Worm (Caenorhabditis elegans): ENCODE data around the gene M01H9.4.

M01H9.4 gene

ce11 chrIV:4481298-4481697 lies 1.4 kb downstream of the M01H9.4 start:
- TF ChIP-seq mep-1 (tag; optimal IDR thresholded peaks at IDR 0.05): no peak
- TF ChIP-seq nhr-76 (tag; optimal IDR thresholded peaks at IDR 0.05): no peak
- TF ChIP-seq mls-2 (tag; optimal IDR thresholded peaks at IDR 0.05): no peak
- TF ChIP-seq nhr-28 (tag; optimal IDR thresholded peaks at IDR 0.05): no peak
- TF ChIP-seq bed-3 (GFP tag; optimal IDR thresholded peaks at IDR 0.05): no peak
- TF ChIP-seq ceh-83 (GFP tag; optimal IDR thresholded peaks at IDR 0.05): no peak
- no peak for TF ChIP-seq ces-1 (GFP tag; optimal IDR thresholded peaks at IDR 0.05)
- no peak for TF ChIP-seq elt-1 (tag; optimal IDR thresholded peaks at IDR 0.05; ENCODE audit: borderline replicate concordance, insufficient read depth)
- no peak for TF ChIP-seq ztf-11 (tag; optimal IDR thresholded peaks at IDR 0.05)
- no peak for TF ChIP-seq hlh-1 (tag; optimal IDR thresholded peaks at IDR 0.05)

- TF ChIP-seq mls-2 (tag; optimal IDR thresholded peaks at IDR 0.05) (no peak), nhr-28 (tag; optimal IDR thresholded peaks at IDR 0.05) (no peak), mep-1 (tag; optimal IDR thresholded peaks at IDR 0.05) (no peak), nhr-237 (tag; optimal IDR thresholded peaks at IDR 0.05) (no peak), ceh-83 (GFP tag; optimal IDR thresholded peaks at IDR 0.05) (no peak), lin-13 (tag; optimal IDR thresholded peaks at IDR 0.05) (no peak), hlh-1 (tag; optimal IDR thresholded peaks at IDR 0.05) (no peak), sptf-1 (tag; optimal IDR thresholded peaks at IDR 0.05) (no peak), snpc-4 (tag; optimal IDR thresholded peaks at IDR 0.05) (no peak)
Observed at ce11 chrIV:4480027-4480426, 2.7 kb downstream of the M01H9.4 start, which contains the start of gene M01H9.10. Gene M01H9.10, minus strand, starts transcription at chrIV:4480127.

- TF ChIP-seq mls-2 (tag; optimal IDR thresholded peaks at IDR 0.05): no peak
- TF ChIP-seq flh-1 (GFP tag; optimal IDR thresholded peaks at IDR 0.05): no peak
- no peak for TF ChIP-seq nhr-28 (tag; optimal IDR thresholded peaks at IDR 0.05)
- no peak for TF ChIP-seq blmp-1 (tag; optimal IDR thresholded peaks at IDR 0.05)
- no peak for TF ChIP-seq nhr-12 (tag; optimal IDR thresholded peaks at IDR 0.05)
- no peak for TF ChIP-seq lsy-2 (tag; optimal IDR thresholded peaks at IDR 0.05)
- TF ChIP-seq M03D4.4 (tag; optimal IDR thresholded peaks at IDR 0.05): no peak
- TF ChIP-seq hlh-1 (tag; optimal IDR thresholded peaks at IDR 0.05): no peak
- no peak for TF ChIP-seq lin-32 (GFP tag; optimal IDR thresholded peaks at IDR 0.05)
- no peak for TF ChIP-seq unc-39 (tag; optimal IDR thresholded peaks at IDR 0.05)
- no peak for TF ChIP-seq nhr-2 (tag; optimal IDR thresholded peaks at IDR 0.05)
- no peak for TF ChIP-seq unc-62 (GFP tag; optimal IDR thresholded peaks at IDR 0.05)
- no peak for TF ChIP-seq drap-1 (GFP tag; optimal IDR thresholded peaks at IDR 0.05)
- no peak for TF ChIP-seq elt-1 (tag; optimal IDR thresholded peaks at IDR 0.05; ENCODE audit: borderline replicate concordance, insufficient read depth)
- TF ChIP-seq mab-5 (tag; optimal IDR thresholded peaks at IDR 0.05): no peak
- TF ChIP-seq ztf-11 (tag; optimal IDR thresholded peaks at IDR 0.05): no peak
- TF ChIP-seq snpc-4 (tag; optimal IDR thresholded peaks at IDR 0.05): no peak
- TF ChIP-seq elt-3 (tag; optimal IDR thresholded peaks at IDR 0.05): no peak
Observed at ce11 chrIV:4478612-4479011, 4.1 kb downstream of the M01H9.4 start.

ce11 chrIV:4477009-4477471 lies 5.7 kb downstream of the M01H9.4 start, which contains the start of gene M01H9.3:
Gene M01H9.3, minus strand, starts transcription at chrIV:4477059.
- TF ChIP-seq ceh-83 (GFP tag; optimal IDR thresholded peaks at IDR 0.05) (no peak), mep-1 (tag; optimal IDR thresholded peaks at IDR 0.05) (peak; percentile 19), unc-120 (tag; optimal IDR thresholded peaks at IDR 0.05; ENCODE audit: poor library complexity, severe bottlenecking) (peak; percentile 35)

ce11 chrIV:4475362-4476086 lies 7.2 kb downstream of the M01H9.4 start:
- TF ChIP-seq zip-8 (tag; optimal IDR thresholded peaks at IDR 0.05) (no peak), ztf-11 (tag; optimal IDR thresholded peaks at IDR 0.05) (no peak), ham-2 (GFP tag; optimal IDR thresholded peaks at IDR 0.05) (no peak), elt-3 (tag; optimal IDR thresholded peaks at IDR 0.05) (no peak), blmp-1 (tag; optimal IDR thresholded peaks at IDR 0.05) (no peak), ces-1 (GFP tag; optimal IDR thresholded peaks at IDR 0.05) (no peak), mab-5 (tag; optimal IDR thresholded peaks at IDR 0.05) (no peak), bed-3 (GFP tag; optimal IDR thresholded peaks at IDR 0.05) (no peak), lin-13 (tag; optimal IDR thresholded peaks at IDR 0.05) (no peak), sem-2 (GFP tag; optimal IDR thresholded peaks at IDR 0.05) (no peak), ceh-39 (tag; optimal IDR thresholded peaks at IDR 0.05) (no peak), tbx-8 (GFP tag; optimal IDR thresholded peaks at IDR 0.05) (no peak), nhr-76 (tag; optimal IDR thresholded peaks at IDR 0.05) (no peak), drap-1 (GFP tag; optimal IDR thresholded peaks at IDR 0.05) (no peak), nhr-28 (tag; optimal IDR thresholded peaks at IDR 0.05) (no peak), unc-62 (GFP tag; optimal IDR thresholded peaks at IDR 0.05) (no peak)
